Worm (Caenorhabditis elegans): ENCODE results near the gene ztf-1.

DNA sequence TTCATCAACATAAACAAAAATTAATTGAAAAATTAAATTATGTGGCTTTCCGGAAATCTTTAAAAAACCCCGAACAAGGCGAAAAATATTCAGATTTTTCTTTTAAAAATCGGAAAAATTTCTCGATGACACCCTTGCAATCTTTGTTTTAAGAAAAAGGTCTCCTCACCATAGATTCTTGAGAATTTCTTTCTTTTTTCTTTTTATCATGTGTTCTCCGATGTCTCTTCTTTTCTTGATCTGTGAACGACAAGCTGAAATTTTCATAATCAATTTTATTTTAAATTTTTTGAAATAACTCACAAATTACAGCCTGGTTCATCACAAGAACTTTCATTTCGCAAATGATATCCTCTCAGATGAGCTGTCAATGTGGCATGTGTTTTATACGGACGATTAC lies 916 bp downstream of the ztf-1 start, which contains the start of the genes zfp-1 and F54F2.14:
- TF ChIP-seq dao-5 (tag; optimal IDR thresholded peaks at IDR 0.05): no peak
- no peak for TF ChIP-seq W03F9.2 (tag; optimal IDR thresholded peaks at IDR 0.05)
- TF ChIP-seq him-1 (tag; optimal IDR thresholded peaks at IDR 0.05): no peak

Data from whole organism, L4/young adult.